Worm (Caenorhabditis elegans) whole organism, L4 larva: ENCODE results near the gene F54D5.3.

Experiments
- D1046.2 ChIP-seq: fragments of 200-800 bp; sonication (Bioruptor generic); IDR thresholded peaks from 2 replicates; pipeline ENCODE4 v1.3.6; 2022; ENCODE audit warnings: missing genetic modification characterization, missing compliant biosample characterization
- F10B5.3 ChIP-seq: sonication (generic microtip); optimal IDR thresholded peaks from 2 replicates; lab custom pipeline; 2016; ENCODE audit warnings: mild to moderate bottlenecking, missing genetic modification characterization, missing compliant biosample characterization
- F26F4.8 ChIP-seq: fragments of 200-800 bp; sonication (Bioruptor generic); conservative IDR thresholded peaks from 2 replicates; pipeline ENCODE4 v1.3.6; 2022; ENCODE audit warnings: missing genetic modification characterization, missing compliant biosample characterization
- Y105C5A.15 ChIP-seq: fragments of 200-800 bp; sonication (Bioruptor generic); IDR thresholded peaks from 2 replicates; pipeline ENCODE4 v1.3.6; 2022; ENCODE audit warnings: missing genetic modification characterization, missing compliant biosample characterization
- Y48G9A.11 ChIP-seq: fragments of 200-800 bp; sonication (Bioruptor generic); IDR thresholded peaks from 2 replicates; pipeline ENCODE4 v1.3.6; 2022; ENCODE audit warnings: missing genetic modification reagents, missing genetic modification characterization, missing compliant biosample characterization
- Y5F2A.4 ChIP-seq: fragments of 200-800 bp; sonication (Bioruptor generic); optimal IDR thresholded peaks from 2 replicates; lab custom pipeline; 2018; ENCODE audit warnings: mild to moderate bottlenecking, missing genetic modification characterization, missing compliant biosample characterization
- ZK337.2 ChIP-seq: fragments of 200-800 bp; sonication (Bioruptor generic); IDR thresholded peaks from 2 replicates; pipeline ENCODE4 v1.3.6; 2022; ENCODE audit warnings: missing genetic modification reagents, missing genetic modification characterization, missing compliant biosample characterization
- aha-1 ChIP-seq: fragments of 150-350 bp; peaks from one replicate; lab custom pipeline; 2014; ENCODE audit warnings: missing biosample characterization, missing genetic modification characterization
- ceh-28 ChIP-seq: fragments of 150-350 bp; optimal IDR thresholded peaks from 2 replicates; lab custom pipeline; 2014; ENCODE audit warnings: missing biosample characterization, missing genetic modification reagents, missing genetic modification characterization
- ceh-62 ChIP-seq: sonication (generic microtip); optimal IDR thresholded peaks from 2 replicates; lab custom pipeline; 2017; ENCODE audit warnings: missing biosample characterization, missing genetic modification characterization
- ceh-82 ChIP-seq: sonication (generic microtip); optimal IDR thresholded peaks from 2 replicates; lab custom pipeline; 2017; ENCODE audit warnings: missing biosample characterization, missing genetic modification characterization
- cey-2 ChIP-seq: sonication (generic microtip); optimal IDR thresholded peaks from 3 replicates; lab custom pipeline; 2017; ENCODE audit warnings: missing genetic modification characterization, mild to moderate bottlenecking, missing compliant biosample characterization, antibody characterized with exemption, borderline replicate concordance; ENCODE audit not compliant: insufficient read depth
- daf-12 ChIP-seq: fragments of 150-350 bp; optimal IDR thresholded peaks from 2 replicates; lab custom pipeline; 2014; ENCODE audit warnings: missing biosample characterization, missing genetic modification reagents, missing genetic modification characterization
- daf-19 ChIP-seq: fragments of 200-800 bp; sonication (Bioruptor generic); conservative IDR thresholded peaks from 2 replicates; pipeline ENCODE4 v1.3.6; 2022; ENCODE audit warnings: missing genetic modification characterization, missing compliant biosample characterization
- dmd-6 ChIP-seq: fragments of 200-800 bp; sonication (Bioruptor generic); IDR thresholded peaks from 2 replicates; pipeline ENCODE4 v1.3.6; 2022; ENCODE audit warnings: missing genetic modification reagents, missing genetic modification characterization, missing compliant biosample characterization
- dpl-1 ChIP-seq: fragments of 150-350 bp; optimal IDR thresholded peaks from 2 replicates; lab custom pipeline; 2014; ENCODE audit warnings: missing biosample characterization, missing genetic modification reagents, missing genetic modification characterization
- duxl-1 ChIP-seq: sonication (generic microtip); optimal IDR thresholded peaks from 2 replicates; lab custom pipeline; 2016; ENCODE audit warnings: mild to moderate bottlenecking, missing genetic modification characterization, moderate library complexity, missing compliant biosample characterization; ENCODE audit not compliant: poor library complexity
- dve-1 ChIP-seq: sonication (generic microtip); optimal IDR thresholded peaks from 2 replicates; lab custom pipeline; 2017; ENCODE audit warnings: antibody characterized with exemption, mild to moderate bottlenecking, missing genetic modification characterization, missing compliant biosample characterization; ENCODE audit not compliant: insufficient read depth
- fkh-10 ChIP-seq: fragments of 150-350 bp; optimal IDR thresholded peaks from 2 replicates; lab custom pipeline; 2014; ENCODE audit warnings: missing biosample characterization, missing genetic modification reagents, missing genetic modification characterization
- gei-8 ChIP-seq: fragments of 200-800 bp; sonication (Bioruptor generic); optimal IDR thresholded peaks from 2 replicates; lab custom pipeline; 2018; ENCODE audit warnings: mild to moderate bottlenecking, missing genetic modification characterization, missing compliant biosample characterization
- hif-1 ChIP-seq, 2 experiments: sonication (generic microtip); optimal IDR thresholded peaks; 2 replicates each; lab custom pipeline; 2016 to 2017; ENCODE audit warnings: missing compliant biosample characterization in 2 of 2, missing genetic modification characterization in 2 of 2, missing genetic modification reagents in 2 of 2, missing genotype in 2 of 2, mild to moderate bottlenecking in 1 of 2
- hlh-11 ChIP-seq: fragments of 200-800 bp; sonication (Bioruptor generic); optimal IDR thresholded peaks from 2 replicates; lab custom pipeline; 2018; ENCODE audit warnings: mild to moderate bottlenecking, missing genetic modification characterization, missing compliant biosample characterization
- hlh-30 ChIP-seq: sonication (generic microtip); optimal IDR thresholded peaks from 2 replicates; lab custom pipeline; 2017; ENCODE audit warnings: antibody characterized with exemption, mild to moderate bottlenecking, missing genetic modification characterization, missing compliant biosample characterization; ENCODE audit not compliant: insufficient read depth
- jun-1 ChIP-seq: fragments of 150-350 bp; optimal IDR thresholded peaks from 2 replicates; lab custom pipeline; 2014; ENCODE audit warnings: missing biosample characterization, missing genetic modification reagents, missing genetic modification characterization
- lin-1 ChIP-seq: fragments of 200-800 bp; sonication (Bioruptor generic); IDR thresholded peaks from 2 replicates; pipeline ENCODE4 v1.3.6; 2022; ENCODE audit warnings: missing genetic modification reagents, missing genetic modification characterization, missing compliant biosample characterization
- lin-15B ChIP-seq: fragments of 150-350 bp; sonication (generic microtip); optimal IDR thresholded peaks from 3 replicates; lab custom pipeline; 2014; ENCODE audit warnings: missing biosample characterization, missing genetic modification characterization
- lin-38 ChIP-seq: fragments of 200-800 bp; sonication (Bioruptor generic); IDR thresholded peaks from 2 replicates; pipeline ENCODE4 v1.3.6; 2022; ENCODE audit warnings: missing genetic modification reagents, missing genetic modification characterization, missing compliant biosample characterization
- lin-39 ChIP-seq: fragments of 150-350 bp; optimal IDR thresholded peaks from 2 replicates; lab custom pipeline; 2014; ENCODE audit warnings: missing biosample characterization, missing genetic modification reagents, missing genetic modification characterization
- lir-3 ChIP-seq: sonication (generic microtip); optimal IDR thresholded peaks from 2 replicates; lab custom pipeline; 2016; ENCODE audit warnings: mild to moderate bottlenecking, missing genetic modification characterization, missing compliant biosample characterization
- madf-9 ChIP-seq: fragments of 200-800 bp; sonication (Bioruptor generic); conservative IDR thresholded peaks from 2 replicates; pipeline ENCODE4 v1.3.6; 2022; ENCODE audit warnings: missing genetic modification reagents, missing genetic modification characterization, missing compliant biosample characterization
- mdl-1 ChIP-seq, 2 experiments: fragments of 150-350 bp in 1 of 2; sonication (generic microtip) in 1 of 2; optimal IDR thresholded peaks; 2 replicates each; lab custom pipeline; 2014 to 2017; ENCODE audit warnings: missing biosample characterization in 2 of 2, missing genetic modification characterization in 2 of 2
- mdt-29 ChIP-seq: fragments of 200-800 bp; sonication (Bioruptor generic); IDR thresholded peaks from 2 replicates; pipeline ENCODE4 v1.3.6; 2022; ENCODE audit warnings: missing genetic modification reagents, missing genetic modification characterization, missing compliant biosample characterization
- mep-1 ChIP-seq: fragments of 150-350 bp; sonication (generic microtip); optimal IDR thresholded peaks from 3 replicates; lab custom pipeline; 2014; ENCODE audit warnings: missing biosample characterization, missing genetic modification characterization
- mes-2 ChIP-seq: sonication (generic microtip); optimal IDR thresholded peaks from 2 replicates; lab custom pipeline; 2016; ENCODE audit warnings: missing genotype, mild to moderate bottlenecking, missing genetic modification characterization, missing compliant biosample characterization; ENCODE audit not compliant: poor library complexity, severe bottlenecking
- nhr-10 ChIP-seq: fragments of 150-350 bp; optimal IDR thresholded peaks from 2 replicates; lab custom pipeline; 2014; ENCODE audit warnings: missing biosample characterization, missing genetic modification characterization
- nhr-11 ChIP-seq: fragments of 150-350 bp; optimal IDR thresholded peaks from 2 replicates; lab custom pipeline; 2014; ENCODE audit warnings: missing biosample characterization, missing genetic modification characterization
- nhr-28 ChIP-seq: fragments of 150-350 bp; optimal IDR thresholded peaks from 2 replicates; lab custom pipeline; 2014; ENCODE audit warnings: missing biosample characterization, missing genetic modification characterization
- nhr-42 ChIP-seq: fragments of 200-800 bp; sonication (Bioruptor generic); IDR thresholded peaks from 2 replicates; pipeline ENCODE4 v1.3.6; 2022; ENCODE audit warnings: missing genetic modification characterization, missing compliant biosample characterization
- nhr-48 ChIP-seq: sonication (generic microtip); optimal IDR thresholded peaks from 2 replicates; lab custom pipeline; 2016; ENCODE audit warnings: mild to moderate bottlenecking, missing genetic modification characterization, missing compliant biosample characterization
- nhr-77 ChIP-seq: fragments of 150-350 bp; optimal IDR thresholded peaks from 2 replicates; lab custom pipeline; 2014; ENCODE audit warnings: missing biosample characterization, missing genetic modification characterization
- php-3 ChIP-seq: fragments of 200-800 bp; sonication (Bioruptor generic); IDR thresholded peaks from 2 replicates; pipeline ENCODE4 v1.3.6; 2022; ENCODE audit warnings: missing genetic modification reagents, missing genetic modification characterization, missing compliant biosample characterization
- pqm-1 ChIP-seq: sonication (generic microtip); optimal IDR thresholded peaks from 2 replicates; lab custom pipeline; 2017; ENCODE audit warnings: missing biosample characterization, missing genetic modification characterization
- set-16 ChIP-seq: fragments of 200-800 bp; sonication (Bioruptor generic); IDR thresholded peaks from 2 replicates; pipeline ENCODE4 v1.3.6; 2022; ENCODE audit warnings: missing genetic modification reagents, missing genetic modification characterization, missing compliant biosample characterization
- snpc-4 ChIP-seq: fragments of 150-350 bp; optimal IDR thresholded peaks from 2 replicates; lab custom pipeline; 2014; ENCODE audit warnings: missing biosample characterization, missing genetic modification characterization
- spr-3 ChIP-seq: fragments of 200-800 bp; sonication (Bioruptor generic); optimal IDR thresholded peaks from 2 replicates; lab custom pipeline; 2018; ENCODE audit warnings: mild to moderate bottlenecking, missing genetic modification characterization, missing compliant biosample characterization
- tra-1 ChIP-seq: fragments of 200-800 bp; sonication (Bioruptor generic); IDR thresholded peaks from 2 replicates; pipeline ENCODE4 v1.3.6; 2022; ENCODE audit warnings: missing genetic modification reagents, missing genetic modification characterization, missing compliant biosample characterization
- unc-39 ChIP-seq: sonication (generic microtip); optimal IDR thresholded peaks from 2 replicates; lab custom pipeline; 2017; ENCODE audit warnings: missing biosample characterization, missing genetic modification characterization
- zip-2 ChIP-seq: fragments of 150-350 bp; optimal IDR thresholded peaks from 2 replicates; lab custom pipeline; 2014; ENCODE audit warnings: missing biosample characterization, missing genetic modification characterization

The F54D5.3 gene

ce11 chrII:11544714-11545113, 26.9 kb upstream of the F54D5.3 start, which contains the start of gene F54D5.9:
Gene F54D5.9 (minus strand): TSS chrII:11544828.
- TF ChIP-seq lin-38 (GFP tag; lab: Robert Waterston, UW) (peak; percentile 14), nhr-10 (tag; lab: Kevin White, UChicago) (no peak)

ce11 chrII:11545299-11545951, 26.2 kb upstream of the F54D5.3 start, which contains the start of gene dnj-13:
Gene dnj-13 (plus strand): TSS chrII:11545701.
- peak; percentile 89 for TF ChIP-seq F10B5.3 (tag; lab: Kevin White, UChicago)
- TF ChIP-seq hlh-30 (tag; lab: Kevin White, UChicago): peak; percentile 96
- peak; percentile 96 for TF ChIP-seq tra-1
- peak; percentile 95 for TF ChIP-seq duxl-1 (tag; lab: Kevin White, UChicago)
- TF ChIP-seq pqm-1: no peak
- no peak for TF ChIP-seq ceh-82 (tag; lab: Kevin White, UChicago)
- peak; percentile 75 to 76 for TF ChIP-seq mdl-1 (tag; optimal IDR thresholded peaks at IDR 0.05; lab: Kevin White, UChicago)
- peak; percentile 90 for TF ChIP-seq nhr-77 (tag; lab: Kevin White, UChicago)
- peak; percentile 77 to 92 for TF ChIP-seq hif-1 (tag; optimal IDR thresholded peaks at IDR 0.05; lab: Kevin White, UChicago)
- TF ChIP-seq lin-1 (GFP tag; lab: Robert Waterston, UW): peak; percentile 98
- peak; percentile 65; the same call in 1 of the 2 replicates for TF ChIP-seq Y105C5A.15 (GFP tag; lab: Robert Waterston, UW)
- TF ChIP-seq gei-8: peak; percentile 94
- no peak for TF ChIP-seq lin-39 (tag; lab: Kevin White, UChicago)
- TF ChIP-seq dve-1 (tag; lab: Kevin White, UChicago): peak; percentile 98
- TF ChIP-seq daf-19 (GFP tag; lab: Robert Waterston, UW): no peak
- TF ChIP-seq fkh-10 (GFP tag; lab: Kevin White, UChicago): peak; percentile 73
- no peak for TF ChIP-seq unc-39 (tag; lab: Kevin White, UChicago)
- TF ChIP-seq mdt-29 (GFP tag; lab: Robert Waterston, UW): peak; percentile 100
- peak; percentile 88 for TF ChIP-seq D1046.2 (GFP tag; lab: Robert Waterston, UW)
- TF ChIP-seq nhr-48 (tag; lab: Kevin White, UChicago): peak; percentile 89
- TF ChIP-seq dmd-6: peak; percentile 95
- TF ChIP-seq Y48G9A.11 (GFP tag; lab: Robert Waterston, UW): peak; percentile 86
- TF ChIP-seq spr-3: peak; percentile 94
- TF ChIP-seq aha-1 (tag; lab: Kevin White, UChicago): peak; percentile 88
- no peak for TF ChIP-seq lin-15B (tag; lab: Kevin White, UChicago)
- no peak for TF ChIP-seq cey-2 (tag; lab: Kevin White, UChicago)
- TF ChIP-seq nhr-28: peak; percentile 85
- peak; percentile 94 for TF ChIP-seq mes-2 (tag; lab: Kevin White, UChicago)
- peak; percentile 78 for TF ChIP-seq dpl-1 (GFP tag; lab: Kevin White, UChicago)
- TF ChIP-seq zip-2: peak; percentile 79
- no peak for TF ChIP-seq ceh-28 (tag; lab: Kevin White, UChicago)
- TF ChIP-seq ZK337.2 (GFP tag; lab: Robert Waterston, UW): no peak
- TF ChIP-seq set-16 (GFP tag; lab: Robert Waterston, UW): peak; percentile 77
- TF ChIP-seq jun-1 (tag; lab: Kevin White, UChicago): peak; percentile 87
- peak; percentile 96 for TF ChIP-seq hlh-11 (tag; lab: Kevin White, UChicago)
- peak; percentile 89 for TF ChIP-seq Y5F2A.4 (GFP tag; lab: Kevin White, UChicago)
- no peak for TF ChIP-seq snpc-4 (tag; lab: Kevin White, UChicago)
- TF ChIP-seq mep-1: peak; percentile 96
- TF ChIP-seq nhr-11: peak; percentile 96
- peak; percentile 12 for TF ChIP-seq lir-3
- TF ChIP-seq madf-9 (GFP tag; lab: Robert Waterston, UW): peak; percentile 94
- no peak for TF ChIP-seq ceh-62
- peak; percentile 95 for TF ChIP-seq nhr-42 (GFP tag; lab: Robert Waterston, UW)
- no peak for TF ChIP-seq daf-12 (tag; lab: Kevin White, UChicago)
- no peak for TF ChIP-seq F26F4.8 (GFP tag; lab: Robert Waterston, UW)
- TF ChIP-seq php-3 (GFP tag; lab: Robert Waterston, UW): peak; percentile 96
